Worm (Caenorhabditis elegans) whole organism, L2 larva: Measurements from ENCODE around the gene F09C6.16.

Experiments used
- F13H6.1 ChIP-seq: sonication (generic microtip); optimal IDR thresholded peaks from 2 replicates; lab custom pipeline; 2016; ENCODE audit warnings: missing genetic modification characterization, missing compliant biosample characterization
- aly-2 ChIP-seq: fragments of 150-350 bp; optimal IDR thresholded peaks from 2 replicates; lab custom pipeline; 2014; ENCODE audit warnings: missing biosample characterization, missing genetic modification characterization
- ama-1 ChIP-seq: fragments of 150-350 bp; optimal IDR thresholded peaks from 2 replicates; lab custom pipeline; 2018; ENCODE audit warnings: inconsistent platforms
- egl-27 ChIP-seq: sonication (generic microtip); optimal IDR thresholded peaks from 3 replicates; lab custom pipeline; 2017; ENCODE audit warnings: missing biosample characterization, missing genetic modification reagents, missing genetic modification characterization
- mbf-1 ChIP-seq: sonication (generic microtip); optimal IDR thresholded peaks from 2 replicates; lab custom pipeline; 2017; ENCODE audit warnings: missing biosample characterization, missing genetic modification characterization
- nhr-11 ChIP-seq: fragments of 150-350 bp; optimal IDR thresholded peaks from 2 replicates; lab custom pipeline; 2014; ENCODE audit warnings: missing biosample characterization, missing genetic modification characterization
- nhr-12 ChIP-seq: fragments of 150-350 bp; optimal IDR thresholded peaks from 2 replicates; lab custom pipeline; 2014; ENCODE audit warnings: missing biosample characterization, missing genetic modification characterization
- nhr-23 ChIP-seq: fragments of 150-350 bp; optimal IDR thresholded peaks from 2 replicates; lab custom pipeline; 2014; ENCODE audit warnings: missing biosample characterization, missing genetic modification reagents, missing genetic modification characterization
- nhr-77 ChIP-seq: fragments of 150-350 bp; optimal IDR thresholded peaks from 2 replicates; lab custom pipeline; 2014; ENCODE audit warnings: missing biosample characterization, missing genetic modification characterization
- snpc-4 ChIP-seq: fragments of 150-350 bp; optimal IDR thresholded peaks from 2 replicates; lab custom pipeline; 2014; ENCODE audit warnings: missing biosample characterization, missing genetic modification characterization
- zag-1 ChIP-seq: fragments of 150-350 bp; optimal IDR thresholded peaks from 2 replicates; lab custom pipeline; 2014; ENCODE audit warnings: missing biosample characterization, missing genetic modification characterization
- ztf-11 ChIP-seq: sonication (generic microtip); optimal IDR thresholded peaks from 2 replicates; lab custom pipeline; 2017; ENCODE audit warnings: missing biosample characterization, missing genetic modification characterization

ce11 chrV:16956229-16956628 lies 46.5 kb upstream of the F09C6.16 start, which contains the start of gene clec-239:
- no peak for TF ChIP-seq F13H6.1
- TF ChIP-seq nhr-11 = no peak
- no peak for TF ChIP-seq zag-1 (tag; lab: Kevin White, UChicago)
- TF ChIP-seq aly-2 (tag; lab: Kevin White, UChicago) = no peak
- no peak for TF ChIP-seq nhr-23 (tag; lab: Kevin White, UChicago)
- no peak for TF ChIP-seq snpc-4 (tag; lab: Kevin White, UChicago)
- TF ChIP-seq ztf-11 = no peak
- no peak for TF ChIP-seq mbf-1
- no peak for TF ChIP-seq egl-27 (tag; lab: Kevin White, UChicago)
- no peak for TF ChIP-seq nhr-77 (tag; lab: Kevin White, UChicago)
- TF ChIP-seq nhr-12 (tag; lab: Kevin White, UChicago) = no peak
- no peak for TF ChIP-seq ama-1 (lab: Kevin White, UChicago)
